Worm (Caenorhabditis elegans): ENCODE data around the gene F16G10.6.
A peak's percentile ranks its signal among the peaks of the same experiment; 100 is the strongest.

The F16G10.6 gene

ce11 chrII:2342004-2342479 lies 35.6 kb downstream of the F16G10.6 start, which contains the start of gene F43C11.6:
TSS of gene F43C11.6 (plus strand) at chrII:2342429.
- peak; percentile 25 for TF ChIP-seq attf-5 (GFP tag; optimal IDR thresholded peaks at IDR 0.05)
- peak; percentile 89 for TF ChIP-seq attf-3 (GFP tag; conservative IDR thresholded peaks at IDR 0.05)
- no peak for TF ChIP-seq F23B12.7 (tag; optimal IDR thresholded peaks at IDR 0.05; ENCODE audit: insufficient read depth)
- no peak for TF ChIP-seq lin-40 (tag; optimal IDR thresholded peaks at IDR 0.05)

ce11 chrII:2341515-2341914 lies 36.1 kb downstream of the F16G10.6 start, which contains the start of gene enri-1:
TSS of gene enri-1 (minus strand) at chrII:2341615.
- TF ChIP-seq attf-3 (GFP tag; conservative IDR thresholded peaks at IDR 0.05) (no peak), ZK185.1 (tag; optimal IDR thresholded peaks at IDR 0.05; ENCODE audit: poor library complexity, severe bottlenecking) (no peak), lin-35 (GFP tag; optimal IDR thresholded peaks at IDR 0.05) (no peak), dox-1 (GFP tag; IDR thresholded peaks at IDR 0.05) (no peak), F22D6.2 (tag; optimal IDR thresholded peaks at IDR 0.05) (no peak), snpc-1.1 (tag; optimal IDR thresholded peaks at IDR 0.05; ENCODE audit: insufficient read depth) (no peak), lin-40 (tag; optimal IDR thresholded peaks at IDR 0.05) (no peak), ceh-91 (GFP tag; IDR thresholded peaks at IDR 0.05) (no peak), unc-130 (GFP tag; optimal IDR thresholded peaks at IDR 0.05) (no peak)

- TF ChIP-seq zim-3 (tag; optimal IDR thresholded peaks at IDR 0.05): no peak
- no peak for TF ChIP-seq pbrm-1 (GFP tag; IDR thresholded peaks at IDR 0.05)
- peak; percentile 47; the same call in 1 of the 2 replicates for TF ChIP-seq hmg-1.2 (GFP tag; IDR thresholded peaks at IDR 0.05)
- no peak for TF ChIP-seq Y79H2A.3 (GFP tag; conservative IDR thresholded peaks at IDR 0.05)
- no peak for TF ChIP-seq cebp-1 (GFP tag; IDR thresholded peaks at IDR 0.05)
- TF ChIP-seq cebp-1 (tag; optimal IDR thresholded peaks at IDR 0.05): no peak
- no peak for TF ChIP-seq lir-1 (GFP tag; conservative IDR thresholded peaks at IDR 0.05)
- TF ChIP-seq unc-62 (GFP tag; optimal IDR thresholded peaks at IDR 0.05): no peak
These were observed 36.7 kb downstream of the F16G10.6 start for ce11 chrII:2340974-2341373.

ce11 chrII:2336177-2336576 lies 41.5 kb downstream of the F16G10.6 start:
- TF ChIP-seq nhr-90 (tag; optimal IDR thresholded peaks at IDR 0.05) (no peak), F49E8.2 (tag; optimal IDR thresholded peaks at IDR 0.05; ENCODE audit: insufficient read depth) (no peak), ztf-26 (tag; optimal IDR thresholded peaks at IDR 0.05) (no peak), zim-3 (tag; optimal IDR thresholded peaks at IDR 0.05) (no peak), lin-26 (GFP tag; IDR thresholded peaks at IDR 0.05) (no peak), ets-4 (GFP tag; optimal IDR thresholded peaks at IDR 0.05) (no peak), pha-4 (tag; optimal IDR thresholded peaks at IDR 0.05) (no peak), lin-40 (tag; optimal IDR thresholded peaks at IDR 0.05) (no peak), hlh-12 (tag; optimal IDR thresholded peaks at IDR 0.05) (no peak), lir-1 (GFP tag; conservative IDR thresholded peaks at IDR 0.05) (no peak), hlh-26 (GFP tag; conservative IDR thresholded peaks at IDR 0.05) (no peak), ama-1 (optimal IDR thresholded peaks at IDR 0.05) (no peak), ama-1 (GFP tag; optimal IDR thresholded peaks at IDR 0.05) (no peak), sea-2 (GFP tag; IDR thresholded peaks at IDR 0.05) (no peak), madf-8 (GFP tag; conservative IDR thresholded peaks at IDR 0.05) (no peak), nfyb-1 (GFP tag; IDR thresholded peaks at IDR 0.05) (no peak), mcd-1 (GFP tag; IDR thresholded peaks at IDR 0.05) (no peak), chd-7 (tag; optimal IDR thresholded peaks at IDR 0.05) (no peak), T26A5.8 (tag; optimal IDR thresholded peaks at IDR 0.05) (no peak)
